Fruit fly (Drosophila melanogaster) whole organism, prepupa: Measurements from ENCODE around the gene CG3527.
A peak's percentile ranks its signal among the peaks of the same experiment; 100 is the strongest.

Experiments
- CG10669 ChIP-seq: fragments of 200-800 bp; sonication (Bioruptor generic); optimal IDR thresholded peaks from 3 replicates; lab custom pipeline; 2018; ENCODE audit warnings: missing biosample characterization, mild to moderate bottlenecking, missing genetic modification characterization, moderate library complexity
- CG11294 ChIP-seq: fragments of 200-800 bp; sonication (Bioruptor generic); IDR thresholded peaks from 2 replicates; pipeline ENCODE4 v1.3.6; 2022; ENCODE audit warnings: missing biosample characterization, missing genetic modification characterization
- CG11762 ChIP-seq: fragments of 200-800 bp; sonication (Bioruptor generic); optimal IDR thresholded peaks from 3 replicates; lab custom pipeline; 2016; ENCODE audit warnings: missing biosample characterization, missing genetic modification characterization; ENCODE audit not compliant: insufficient read depth
- CG15336 ChIP-seq: fragments of 200-800 bp; sonication (Bioruptor generic); IDR thresholded peaks from 2 replicates; pipeline ENCODE4 v1.3.6; 2022; ENCODE audit warnings: missing biosample characterization, missing genetic modification characterization
- CG1621 ChIP-seq: fragments of 200-800 bp; sonication (Bioruptor generic); optimal IDR thresholded peaks from 3 replicates; lab custom pipeline; 2018; ENCODE audit warnings: missing biosample characterization, mild to moderate bottlenecking, missing genetic modification characterization
- CG3032 ChIP-seq: fragments of 200-800 bp; optimal IDR thresholded peaks from 2 replicates; lab custom pipeline; 2019; ENCODE audit warnings: missing biosample characterization, mild to moderate bottlenecking, missing genetic modification characterization, moderate library complexity
- CG31627 ChIP-seq: fragments of 200-800 bp; sonication (Bioruptor generic); optimal IDR thresholded peaks from 3 replicates; lab custom pipeline; 2016; ENCODE audit warnings: missing biosample characterization, missing genetic modification characterization
- CG34406 ChIP-seq: fragments of 200-800 bp; sonication (Bioruptor generic); optimal IDR thresholded peaks from 3 replicates; lab custom pipeline; 2016; ENCODE audit warnings: missing biosample characterization, missing genetic modification characterization
- CG6163 ChIP-seq: fragments of 200-800 bp; sonication (Bioruptor generic); IDR thresholded peaks from 3 replicates; pipeline ENCODE4 v1.3.6; 2022; ENCODE audit warnings: missing biosample characterization, missing genetic modification characterization
- CG6276 ChIP-seq: fragments of 200-800 bp; sonication (Bioruptor generic); optimal IDR thresholded peaks from 2 replicates; lab custom pipeline; 2017; ENCODE audit warnings: missing biosample characterization, mild to moderate bottlenecking, missing genetic modification characterization
- CG8119 ChIP-seq: fragments of 200-800 bp; sonication (Bioruptor generic); IDR thresholded peaks from 3 replicates; pipeline ENCODE4 v1.3.6; 2022; ENCODE audit warnings: missing biosample characterization, missing genetic modification characterization
- CG8632 ChIP-seq: fragments of 200-800 bp; sonication (Bioruptor generic); optimal IDR thresholded peaks from 3 replicates; lab custom pipeline; 2016; ENCODE audit warnings: missing biosample characterization, missing genetic modification characterization
- CG9139 ChIP-seq: fragments of 200-800 bp; sonication (Bioruptor generic); optimal IDR thresholded peaks from 3 replicates; lab custom pipeline; 2017; ENCODE audit warnings: missing biosample characterization, mild to moderate bottlenecking, missing genetic modification characterization
- Eip75B ChIP-seq: fragments of 200-800 bp; sonication (Bioruptor generic); optimal IDR thresholded peaks from 3 replicates; lab custom pipeline; 2016; ENCODE audit warnings: missing biosample characterization, missing genetic modification characterization
- Eip78C ChIP-seq: fragments of 200-800 bp; sonication (Bioruptor generic); peaks from one replicate; lab custom pipeline; 2016; ENCODE audit warnings: missing biosample characterization, missing genetic modification characterization
- Eip93F ChIP-seq: fragments of 200-800 bp; sonication (Bioruptor generic); optimal IDR thresholded peaks from 2 replicates; lab custom pipeline; 2016; ENCODE audit warnings: missing biosample characterization, mild to moderate bottlenecking, missing genetic modification characterization
- Ets96B ChIP-seq: fragments of 200-800 bp; optimal IDR thresholded peaks from 2 replicates; lab custom pipeline; 2019; ENCODE audit warnings: missing biosample characterization, mild to moderate bottlenecking, missing genetic modification characterization, moderate library complexity
- Lpt ChIP-seq: fragments of 200-800 bp; sonication (Bioruptor generic); optimal IDR thresholded peaks from 3 replicates; lab custom pipeline; 2016; ENCODE audit warnings: missing biosample characterization, missing genetic modification characterization
- OdsH ChIP-seq: fragments of 200-800 bp; sonication (Bioruptor generic); optimal IDR thresholded peaks from 3 replicates; lab custom pipeline; 2016; ENCODE audit warnings: missing biosample characterization, missing genetic modification characterization
- Sox102F ChIP-seq: fragments of 200-800 bp; sonication (Bioruptor generic); optimal IDR thresholded peaks from 2 replicates; lab custom pipeline; 2016; ENCODE audit warnings: missing biosample characterization, mild to moderate bottlenecking, missing genetic modification characterization
- Sox14 ChIP-seq: fragments of 200-800 bp; sonication (Bioruptor generic); optimal IDR thresholded peaks from 3 replicates; lab custom pipeline; 2016; ENCODE audit warnings: missing biosample characterization, missing genetic modification characterization
- cyc ChIP-seq: fragments of 200-800 bp; sonication (Bioruptor generic); optimal IDR thresholded peaks from 3 replicates; lab custom pipeline; 2016; ENCODE audit warnings: missing biosample characterization, missing genetic modification characterization
- dsx ChIP-seq: fragments of 200-800 bp; optimal IDR thresholded peaks from 3 replicates; lab custom pipeline; 2019; ENCODE audit warnings: missing biosample characterization, mild to moderate bottlenecking, missing genetic modification characterization, moderate library complexity; ENCODE audit not compliant: poor library complexity, severe bottlenecking
- eg ChIP-seq: fragments of 200-800 bp; sonication (Bioruptor generic); IDR thresholded peaks from 3 replicates; pipeline ENCODE4 v1.3.6; 2022; ENCODE audit warnings: missing biosample characterization, missing genetic modification characterization
- esn ChIP-seq: fragments of 200-800 bp; sonication (Bioruptor generic); optimal IDR thresholded peaks from 2 replicates; lab custom pipeline; 2016; ENCODE audit warnings: missing biosample characterization, mild to moderate bottlenecking, missing genetic modification characterization, moderate library complexity
- fd59A ChIP-seq: fragments of 200-800 bp; sonication (Bioruptor generic); optimal IDR thresholded peaks from 2 replicates; lab custom pipeline; 2017; ENCODE audit warnings: missing biosample characterization, mild to moderate bottlenecking, missing genetic modification characterization, missing genetic modification reagents
- fkh ChIP-seq: fragments of 200-800 bp; sonication (Bioruptor generic); optimal IDR thresholded peaks from 3 replicates; lab custom pipeline; 2017; ENCODE audit warnings: missing biosample characterization, mild to moderate bottlenecking, missing genetic modification characterization, moderate library complexity
- lz ChIP-seq: fragments of 200-800 bp; sonication (Bioruptor generic); optimal IDR thresholded peaks from 3 replicates; lab custom pipeline; 2016; ENCODE audit warnings: missing biosample characterization, missing genetic modification characterization
- pdm3 ChIP-seq: fragments of 200-800 bp; sonication (Bioruptor generic); optimal IDR thresholded peaks from 3 replicates; lab custom pipeline; 2016; ENCODE audit warnings: missing biosample characterization, missing genetic modification characterization
- spab ChIP-seq: fragments of 200-800 bp; sonication (Bioruptor generic); optimal IDR thresholded peaks from 2 replicates; lab custom pipeline; 2017; ENCODE audit warnings: missing biosample characterization, mild to moderate bottlenecking, missing genetic modification characterization, missing genetic modification reagents
- vri ChIP-seq: fragments of 200-800 bp; sonication (Bioruptor generic); optimal IDR thresholded peaks from 3 replicates; lab custom pipeline; 2016; ENCODE audit warnings: missing biosample characterization, mild to moderate bottlenecking, missing genetic modification characterization

Gene CG3527

dm6 chrX:4542353-4542752 is 9.4 kb upstream of the CG3527 start, which contains the start of gene CG3568:
Gene CG3568 (plus strand): TSS chrX:4542630.
- no peak for TF ChIP-seq OdsH (GFP tag; lab: Kevin White, UChicago)
- no peak for TF ChIP-seq CG34406 (GFP tag; lab: Kevin White, UChicago)
- TF ChIP-seq pdm3 (GFP tag; lab: Kevin White, UChicago) = no peak
- no peak for TF ChIP-seq spab
- TF ChIP-seq Eip75B (GFP tag; lab: Kevin White, UChicago) = no peak
- no peak for TF ChIP-seq CG9139 (GFP tag; lab: Kevin White, UChicago)
- TF ChIP-seq CG10669 (GFP tag; lab: Kevin White, UChicago) = no peak
- no peak for TF ChIP-seq cyc (GFP tag; lab: Kevin White, UChicago)
- TF ChIP-seq dsx = no peak
- TF ChIP-seq fd59A = no peak
- TF ChIP-seq CG8632 = no peak
- TF ChIP-seq Eip78C (GFP tag; lab: Kevin White, UChicago) = no peak
- TF ChIP-seq CG1621 (tag; lab: Kevin White, UChicago) = no peak
- TF ChIP-seq Eip93F (GFP tag; lab: Kevin White, UChicago) = no peak
- TF ChIP-seq, all 60 proteins: peak for 0

dm6 chrX:4548611-4549120 is 3.1 kb upstream of the CG3527 start, which contains the start of the genes Usf and CG15912:
Gene Usf (minus strand): TSS chrX:4548794.
Gene CG15912 (plus strand): TSS chrX:4549070.
- TF ChIP-seq CG15336 = no peak
- TF ChIP-seq fkh (GFP tag; lab: Kevin White, UChicago) = peak; percentile 50

- TF ChIP-seq eg (GFP tag; lab: Robert Waterston, UW) (no peak), Sox102F (GFP tag; lab: Kevin White, UChicago) (no peak), CG6163 (GFP tag; lab: Robert Waterston, UW) (0 out of 3 replicates have a peak, but pooled peaks have one; percentile 7), vri (GFP tag; lab: Kevin White, UChicago) (peak; percentile 33), Eip78C (GFP tag; lab: Kevin White, UChicago) (peak; percentile 76), spab (no peak), lz (GFP tag; lab: Kevin White, UChicago) (peak; percentile 36), CG3032 (tag; lab: Kevin White, UChicago) (peak; percentile 21), Sox14 (GFP tag; lab: Kevin White, UChicago) (peak; percentile 49), CG8119 (GFP tag; lab: Robert Waterston, UW) (no peak), CG1621 (tag; lab: Kevin White, UChicago) (peak; percentile 30), esn (GFP tag; lab: Kevin White, UChicago) (peak; percentile 39), Lpt (no peak), CG31627 (no peak), cyc (GFP tag; lab: Kevin White, UChicago) (peak; percentile 51)
These were observed 2.2 kb downstream of the CG3527 start, which contains the start of gene CG11444 for dm6 chrX:4553999-4554398. Gene CG11444 (minus strand): TSS chrX:4554398.

- TF ChIP-seq CG11762 (no peak), fd59A (no peak), spab (no peak), CG6276 (GFP tag; lab: Kevin White, UChicago) (no peak)
- TF ChIP-seq, all 60 proteins: peak for 0
These were observed 2.9 kb downstream of the CG3527 start for dm6 chrX:4554718-4555117.

- TF ChIP-seq CG9139 (GFP tag; lab: Kevin White, UChicago) (no peak), vri (GFP tag; lab: Kevin White, UChicago) (peak; percentile 59)
These were observed 4.1 kb downstream of the CG3527 start for dm6 chrX:4555833-4556232.

dm6 chrX:4557772-4558171 is 6.0 kb downstream of the CG3527 start, which contains the start of gene CG3546:
Gene CG3546 (plus strand): TSS chrX:4558072.
- TF ChIP-seq CG11294 (GFP tag; lab: Robert Waterston, UW) = no peak
- no peak for TF ChIP-seq Ets96B (tag; lab: Kevin White, UChicago)
- no peak for TF ChIP-seq cyc (GFP tag; lab: Kevin White, UChicago)
- TF ChIP-seq, all 60 proteins: peak for 0
